Worm (Caenorhabditis elegans): Measurements from ENCODE around the gene C34F6.5.
"Not testable (repeated sequence)": the region's sequence is repeated elsewhere in the genome, so short reads cannot be mapped to it uniquely, and the experiment has no call there.

ce11 chrX:11199833-11200232, 8.9 kb downstream of the C34F6.5 start:
- not testable (repeated sequence) for TF ChIP-seq hmg-20 (GFP tag; IDR thresholded peaks at IDR 0.05); sptf-2 (GFP tag; optimal IDR thresholded peaks at IDR 0.05); ets-4 (GFP tag; optimal IDR thresholded peaks at IDR 0.05); F39B2.1 (GFP tag; IDR thresholded peaks at IDR 0.05); attf-6 (GFP tag; IDR thresholded peaks at IDR 0.05); somi-1 (GFP tag; optimal IDR thresholded peaks at IDR 0.05)

Measured in whole organism, young adult.